Fruit fly (Drosophila melanogaster) whole organism, embryonic: Measurements from ENCODE around the gene Naa80.

Source experiments
- Atf6 ChIP-seq: fragments of 200-800 bp; sonication (Bioruptor generic); IDR thresholded peaks from 2 replicates; pipeline ENCODE4 v1.3.6; 2022; ENCODE audit warnings: missing biosample characterization, missing genetic modification characterization
- CG11085 ChIP-seq: fragments of 200-800 bp; sonication (Bioruptor generic); IDR thresholded peaks from 2 replicates; pipeline ENCODE4 v1.3.6; 2022; ENCODE audit warnings: missing biosample characterization, missing genetic modification characterization
- CG12299 ChIP-seq: fragments of 200-800 bp; sonication (Bioruptor generic); optimal IDR thresholded peaks from 2 replicates; lab custom pipeline; 2018; ENCODE audit warnings: missing biosample characterization, mild to moderate bottlenecking, missing genetic modification characterization
- CG13424 ChIP-seq: fragments of 200-800 bp; sonication (Bioruptor generic); optimal IDR thresholded peaks from 2 replicates; lab custom pipeline; 2019; ENCODE audit warnings: missing biosample characterization, mild to moderate bottlenecking, missing genetic modification characterization, moderate library complexity
- CG15011 ChIP-seq: fragments of 200-800 bp; sonication (Bioruptor generic); optimal IDR thresholded peaks from 3 replicates; lab custom pipeline; 2018; ENCODE audit warnings: missing biosample characterization, mild to moderate bottlenecking, missing genetic modification characterization
- CG1529 ChIP-seq: fragments of 200-800 bp; sonication (Bioruptor generic); optimal IDR thresholded peaks from 3 replicates; lab custom pipeline; 2018; ENCODE audit warnings: missing biosample characterization, missing genetic modification characterization
- CG15479 ChIP-seq: fragments of 200-800 bp; sonication (Bioruptor generic); optimal IDR thresholded peaks from 3 replicates; lab custom pipeline; 2019; ENCODE audit warnings: missing biosample characterization, mild to moderate bottlenecking, missing genetic modification characterization, moderate library complexity
- CG15601 ChIP-seq: fragments of 200-800 bp; sonication (Bioruptor generic); optimal IDR thresholded peaks from 3 replicates; lab custom pipeline; 2019; ENCODE audit warnings: missing biosample characterization, mild to moderate bottlenecking, missing genetic modification characterization, moderate library complexity
- CG1602 ChIP-seq: fragments of 200-800 bp; sonication (Bioruptor generic); optimal IDR thresholded peaks from 3 replicates; lab custom pipeline; 2016; ENCODE audit warnings: missing biosample characterization, missing genetic modification characterization
- CG17328 ChIP-seq: fragments of 200-800 bp; sonication (Bioruptor generic); IDR thresholded peaks from 2 replicates; pipeline ENCODE4 v1.3.6; 2022; ENCODE audit warnings: missing biosample characterization, missing genetic modification characterization
- CG17359 ChIP-seq: fragments of 200-800 bp; sonication (Bioruptor generic); optimal IDR thresholded peaks from 3 replicates; lab custom pipeline; 2018; ENCODE audit warnings: missing biosample characterization, mild to moderate bottlenecking, missing genetic modification characterization, moderate library complexity
- CG1832 ChIP-seq: fragments of 200-800 bp; sonication (Bioruptor generic); optimal IDR thresholded peaks from 2 replicates; lab custom pipeline; 2017; ENCODE audit warnings: missing biosample characterization, mild to moderate bottlenecking, missing genetic modification characterization, inconsistent platforms
- CG2199 ChIP-seq: fragments of 200-800 bp; sonication (Bioruptor generic); IDR thresholded peaks from 3 replicates; pipeline ENCODE4 v1.3.6; 2022; ENCODE audit warnings: missing biosample characterization, missing genetic modification characterization
- CG30020 ChIP-seq: fragments of 200-800 bp; optimal IDR thresholded peaks from 2 replicates; lab custom pipeline; 2019; ENCODE audit warnings: missing biosample characterization, mild to moderate bottlenecking, missing genetic modification characterization, moderate library complexity
- CG3163 ChIP-seq: fragments of 200-800 bp; sonication (Bioruptor generic); optimal IDR thresholded peaks from 3 replicates; lab custom pipeline; 2016; ENCODE audit warnings: missing biosample characterization, missing genetic modification characterization
- CG6791 ChIP-seq: fragments of 200-800 bp; sonication (Bioruptor generic); IDR thresholded peaks from 3 replicates; pipeline ENCODE4 v1.3.6; 2022; ENCODE audit warnings: missing biosample characterization, missing genetic modification characterization; ENCODE audit not compliant: partially characterized antibody
- CG9215 ChIP-seq: fragments of 200-800 bp; sonication (Bioruptor generic); IDR thresholded peaks from 2 replicates; pipeline ENCODE4 v1.3.6; 2022; ENCODE audit warnings: missing biosample characterization, missing genetic modification characterization
- CG9932 ChIP-seq: fragments of 200-800 bp; sonication (Bioruptor generic); IDR thresholded peaks from 2 replicates; pipeline ENCODE4 v1.3.6; 2022; ENCODE audit warnings: missing biosample characterization, missing genetic modification characterization
- Chrac-16 ChIP-seq: fragments of 200-800 bp; sonication (Bioruptor generic); optimal IDR thresholded peaks from 3 replicates; lab custom pipeline; 2016; ENCODE audit warnings: missing biosample characterization, missing genetic modification characterization
- D ChIP-seq, 2 experiments: fragments of 200-800 bp in 1 of 2; fragments of >200 bp in 1 of 2; sonication (Bioruptor generic) in 1 of 2; optimal IDR thresholded peaks; 2 replicates in 1 of 2; 3 replicates in 1 of 2; lab custom pipeline; 2017; ENCODE audit warnings: mild to moderate bottlenecking in 1 of 2, missing biosample characterization in 1 of 2, missing genetic modification characterization in 1 of 2, missing genetic modification reagents in 1 of 2
- Dref ChIP-seq: fragments of 200-800 bp; sonication (Bioruptor generic); IDR thresholded peaks from 2 replicates; pipeline ENCODE4 v1.3.6; 2022; ENCODE audit warnings: missing biosample characterization, missing genetic modification characterization
- Ets65A ChIP-seq: fragments of 200-800 bp; sonication (Bioruptor generic); peaks from one replicate; lab custom pipeline; 2016; ENCODE audit warnings: missing biosample characterization, missing genetic modification characterization
- Hr78 ChIP-seq, 2 experiments: fragments of 200-800 bp in 1 of 2; fragments of >200 bp in 1 of 2; sonication (Bioruptor generic) in 1 of 2; optimal IDR thresholded peaks; 2 replicates each; lab custom pipeline; 2017 to 2019; ENCODE audit warnings: missing biosample characterization in 2 of 2, missing genetic modification characterization in 2 of 2, mild to moderate bottlenecking in 1 of 2, moderate library complexity in 1 of 2
- Lpt ChIP-seq: fragments of >200 bp; optimal IDR thresholded peaks from 2 replicates; lab custom pipeline; 2018; ENCODE audit warnings: missing biosample characterization, missing genetic modification characterization
- MESR4 ChIP-seq: fragments of 200-800 bp; sonication (Bioruptor generic); optimal IDR thresholded peaks from 2 replicates; lab custom pipeline; 2018; ENCODE audit warnings: missing biosample characterization, mild to moderate bottlenecking, missing genetic modification characterization, moderate library complexity
- Max ChIP-seq: fragments of 200-800 bp; sonication (Bioruptor generic); optimal IDR thresholded peaks from 2 replicates; lab custom pipeline; 2016; ENCODE audit warnings: missing biosample characterization, mild to moderate bottlenecking, missing genetic modification characterization
- Scr ChIP-seq: fragments of 200-800 bp; sonication (Bioruptor generic); IDR thresholded peaks from 2 replicates; pipeline ENCODE4 v1.3.6; 2022; ENCODE audit warnings: missing biosample characterization, missing genetic modification characterization; ENCODE audit not compliant: partially characterized antibody
- Sry-δ ChIP-seq: fragments of 200-800 bp; sonication (Bioruptor generic); optimal IDR thresholded peaks from 2 replicates; lab custom pipeline; 2016; ENCODE audit warnings: missing biosample characterization, missing genetic modification characterization
- Stat92E ChIP-seq, 3 experiments: fragments of >200 bp in 2 of 3; fragments of 200-800 bp in 1 of 3; sonication (Bioruptor generic) in 1 of 3; optimal IDR thresholded peaks; 2 replicates each; lab custom pipeline; 2017 to 2019; ENCODE audit warnings: missing biosample characterization in 3 of 3, missing genetic modification characterization in 3 of 3, mild to moderate bottlenecking in 1 of 3, moderate library complexity in 1 of 3
- ash1 ChIP-seq: fragments of 200-800 bp; sonication (Bioruptor generic); optimal IDR thresholded peaks from 2 replicates; lab custom pipeline; 2018; ENCODE audit warnings: missing biosample characterization, mild to moderate bottlenecking, missing genetic modification characterization
- az2 ChIP-seq: fragments of 200-800 bp; sonication (Bioruptor generic); optimal IDR thresholded peaks from 3 replicates; lab custom pipeline; 2016; ENCODE audit warnings: missing biosample characterization, missing genetic modification characterization
- chm ChIP-seq: fragments of 200-800 bp; sonication (Bioruptor generic); IDR thresholded peaks from 2 replicates; pipeline ENCODE4 v1.3.6; 2022; ENCODE audit warnings: missing biosample characterization, missing genetic modification characterization
- ci ChIP-seq: fragments of 200-800 bp; sonication (Bioruptor generic); IDR thresholded peaks from 3 replicates; pipeline ENCODE4 v1.3.6; 2022; ENCODE audit warnings: missing biosample characterization, missing genetic modification characterization
- crp ChIP-seq, 2 experiments: fragments of 200-800 bp; sonication (Bioruptor generic); optimal IDR thresholded peaks; 2 replicates in 1 of 2; 3 replicates in 1 of 2; lab custom pipeline; 2017; ENCODE audit warnings: missing biosample characterization in 2 of 2, missing genetic modification characterization in 2 of 2, mild to moderate bottlenecking in 1 of 2, moderate library complexity in 1 of 2
- fd102C ChIP-seq: fragments of 200-800 bp; sonication (Bioruptor generic); optimal IDR thresholded peaks from 2 replicates; lab custom pipeline; 2018; ENCODE audit warnings: missing biosample characterization, mild to moderate bottlenecking, missing genetic modification characterization, moderate library complexity
- fd96Cb ChIP-seq: fragments of 200-800 bp; sonication (Bioruptor generic); optimal IDR thresholded peaks from 2 replicates; lab custom pipeline; 2018; ENCODE audit warnings: missing biosample characterization, mild to moderate bottlenecking, missing genetic modification characterization, moderate library complexity
- ftz-f1 ChIP-seq: fragments of 200-800 bp; sonication (Bioruptor generic); optimal IDR thresholded peaks from 2 replicates; lab custom pipeline; 2016; ENCODE audit warnings: missing biosample characterization, missing genetic modification characterization
- inv ChIP-seq: fragments of 200-800 bp; sonication (Bioruptor generic); IDR thresholded peaks from 2 replicates; pipeline ENCODE4 v1.3.6; 2022; ENCODE audit warnings: missing biosample characterization, missing genetic modification characterization; ENCODE audit not compliant: partially characterized antibody
- lov ChIP-seq, 2 experiments: fragments of 200-800 bp in 1 of 2; fragments of >200 bp in 1 of 2; sonication (Bioruptor generic) in 1 of 2; IDR thresholded peaks in 1 of 2; optimal IDR thresholded peaks in 1 of 2; 2 replicates in 1 of 2; 3 replicates in 1 of 2; pipeline versions ENCODE4 v1.3.6 to Lab custom; 2017 to 2022; ENCODE audit warnings: missing biosample characterization in 1 of 2, missing genetic modification characterization in 1 of 2
- nerfin-2 ChIP-seq: fragments of 200-800 bp; sonication (Bioruptor generic); IDR thresholded peaks from 2 replicates; pipeline ENCODE4 v1.3.6; 2022; ENCODE audit warnings: missing biosample characterization, missing genetic modification characterization; ENCODE audit not compliant: partially characterized antibody
- pnt ChIP-seq: fragments of 200-800 bp; sonication (Bioruptor generic); optimal IDR thresholded peaks from 3 replicates; lab custom pipeline; 2016; ENCODE audit warnings: missing biosample characterization, missing genetic modification characterization
- shn ChIP-seq: fragments of 200-800 bp; sonication (Bioruptor generic); optimal IDR thresholded peaks from 3 replicates; lab custom pipeline; 2016; ENCODE audit warnings: missing biosample characterization, missing genetic modification characterization
- slbo ChIP-seq: fragments of 200-800 bp; sonication (Bioruptor generic); IDR thresholded peaks from 2 replicates; pipeline ENCODE4 v1.3.6; 2022; ENCODE audit warnings: missing biosample characterization, missing genetic modification characterization
- tin ChIP-seq: fragments of 200-800 bp; sonication (Bioruptor generic); optimal IDR thresholded peaks from 3 replicates; lab custom pipeline; 2016; ENCODE audit warnings: missing biosample characterization, missing genetic modification characterization
- zen ChIP-seq: fragments of 200-800 bp; sonication (Bioruptor generic); optimal IDR thresholded peaks from 3 replicates; lab custom pipeline; 2018; ENCODE audit warnings: missing biosample characterization, mild to moderate bottlenecking, missing genetic modification characterization, moderate library complexity
- zen2 ChIP-seq: fragments of 200-800 bp; sonication (Bioruptor generic); IDR thresholded peaks from 3 replicates; pipeline ENCODE4 v1.3.6; 2022; ENCODE audit warnings: missing biosample characterization, missing genetic modification characterization; ENCODE audit not compliant: partially characterized antibody

The Naa80 gene

dm6 chr3R:9759360-9760191 is 8.1 kb upstream of the Naa80 start, which contains the start of gene Mpi (continued):
- TF ChIP-seq chm (GFP tag; lab: Robert Waterston, UW) (0 out of 2 replicates have a peak, but pooled peaks have one; percentile 14), CG12299 (tag; lab: Kevin White, UChicago) (peak; percentile 36), CG1529 (GFP tag; lab: Kevin White, UChicago) (no peak), CG15601 (tag; lab: Kevin White, UChicago) (no peak), slbo (peak; percentile 19; the same call in 1 of the 2 replicates), shn (no peak), lov (optimal IDR thresholded peaks at IDR 0.05; lab: Kevin White, UChicago) (no peak), lov (GFP tag; IDR thresholded peaks at IDR 0.05; lab: Robert Waterston, UW) (no peak), tin (GFP tag; lab: Kevin White, UChicago) (no peak), D (optimal IDR thresholded peaks at IDR 0.05; lab: Kevin White, UChicago) (peak; percentile 21), D (GFP tag; optimal IDR thresholded peaks at IDR 0.05; lab: Kevin White, UChicago) (no peak), ftz-f1 (GFP tag; lab: Kevin White, UChicago) (peak; percentile 71), CG15011 (GFP tag; lab: Kevin White, UChicago) (no peak), Dref (GFP tag; lab: Robert Waterston, UW) (peak; percentile 62), CG1602 (GFP tag; lab: Kevin White, UChicago) (peak; percentile 1), Hr78 (GFP tag; optimal IDR thresholded peaks at IDR 0.05; lab: Kevin White, UChicago) (peak in 1 of 2 experiments; percentile 84), CG1832 (GFP tag; lab: Kevin White, UChicago) (no peak), az2 (GFP tag; lab: Kevin White, UChicago) (peak; percentile 37), fd102C (GFP tag; lab: Kevin White, UChicago) (no peak), crp (GFP tag; optimal IDR thresholded peaks at IDR 0.05; lab: Kevin White, UChicago) (peak in 1 of 2 experiments; percentile 79), inv (GFP tag; lab: Robert Waterston, UW) (peak; percentile 44), Scr (peak; percentile 66), zen (tag; lab: Kevin White, UChicago) (peak; percentile 78), Sry-δ (GFP tag; lab: Kevin White, UChicago) (peak; percentile 77), MESR4 (GFP tag; lab: Kevin White, UChicago) (peak; percentile 83), Chrac-16 (GFP tag; lab: Kevin White, UChicago) (peak; percentile 21), CG9215 (no peak), nerfin-2 (GFP tag; lab: Robert Waterston, UW) (peak; percentile 31; the same call in 1 of the 2 replicates), ci (GFP tag; lab: Robert Waterston, UW) (peak; percentile 43; the same call in 2 of the 3 replicates), Atf6 (GFP tag; lab: Robert Waterston, UW) (peak; percentile 29), Max (peak; percentile 70), pnt (GFP tag; lab: Kevin White, UChicago) (no peak), ash1 (GFP tag; lab: Kevin White, UChicago) (no peak), CG9932 (peak; percentile 36), CG17328 (GFP tag; lab: Robert Waterston, UW) (0 out of 2 replicates have a peak, but pooled peaks have one; percentile 12), Ets65A (GFP tag; lab: Kevin White, UChicago) (no peak), CG17359 (tag; lab: Kevin White, UChicago) (peak; percentile 33), Stat92E (GFP tag; optimal IDR thresholded peaks at IDR 0.05; lab: Kevin White, UChicago) (peak in 1 of 3 experiments; percentile 49), CG30020 (tag; lab: Kevin White, UChicago) (peak; percentile 70), zen2 (GFP tag; lab: Robert Waterston, UW) (no peak), CG6791 (GFP tag; lab: Robert Waterston, UW) (no peak), CG2199 (no peak), fd96Cb (tag; lab: Kevin White, UChicago) (peak; percentile 19), CG11085 (no peak), CG3163 (GFP tag; lab: Kevin White, UChicago) (no peak), Lpt (GFP tag; lab: Kevin White, UChicago) (no peak), CG13424 (peak; percentile 49), CG15479 (GFP tag; lab: Kevin White, UChicago) (no peak)
